Fruit fly (Drosophila melanogaster) whole organism: ENCODE data around the gene CG16826.

ENCODE experiments used
- Dll ChIP-seq: fragments of >200 bp; optimal IDR thresholded peaks from 2 replicates; lab custom pipeline; 2017
- EcR ChIP-seq, 2 experiments: fragments of >200 bp; optimal IDR thresholded peaks; 2 replicates each; lab custom pipeline; 2017; ENCODE audit warnings: missing biosample characterization in 2 of 2, missing genetic modification characterization in 2 of 2, missing genetic modification reagents in 2 of 2
- pan ChIP-seq: fragments of >200 bp; optimal IDR thresholded peaks from 2 replicates; lab custom pipeline; 2017
- psq ChIP-seq: fragments of >200 bp; optimal IDR thresholded peaks from 2 replicates; lab custom pipeline; 2017
- usp ChIP-seq: fragments of >200 bp; optimal IDR thresholded peaks from 2 replicates; lab custom pipeline; 2017; ENCODE audit warnings: missing biosample characterization, missing genetic modification characterization, mixed read lengths

DNA sequence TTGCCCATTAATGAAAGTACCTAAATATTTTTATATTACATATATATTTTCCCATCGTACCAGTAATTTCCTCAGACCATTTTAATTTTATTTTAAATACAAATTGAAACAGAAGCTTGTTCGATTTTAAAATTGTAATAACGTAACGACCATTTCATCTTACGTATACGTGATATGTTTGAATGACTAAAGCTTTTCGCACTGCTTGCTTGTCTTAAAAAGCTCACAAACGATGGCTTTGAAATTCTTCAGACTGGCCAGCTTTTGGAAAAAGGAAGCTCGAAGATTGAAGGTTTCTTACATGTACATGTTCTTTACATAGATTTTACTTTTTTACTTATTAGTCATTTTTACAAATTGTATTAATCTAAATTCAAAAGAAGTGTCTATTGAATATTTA, 14.8 kb upstream of the CG16826 start:
- TF ChIP-seq psq (lab: Kevin White, UChicago), result no peak
- no peak for TF ChIP-seq EcR (GFP tag; optimal IDR thresholded peaks at IDR 0.05; lab: Kevin White, UChicago)
- no peak for TF ChIP-seq pan (lab: Kevin White, UChicago)
- no peak for TF ChIP-seq Dll
- no peak for TF ChIP-seq usp (GFP tag; lab: Kevin White, UChicago)
